Fruit fly (Drosophila melanogaster): ENCODE data around the gene Jon65Aiv.
A peak's percentile ranks its signal among the peaks of the same experiment; 100 is the strongest.

The Jon65Aiv gene

DNA sequence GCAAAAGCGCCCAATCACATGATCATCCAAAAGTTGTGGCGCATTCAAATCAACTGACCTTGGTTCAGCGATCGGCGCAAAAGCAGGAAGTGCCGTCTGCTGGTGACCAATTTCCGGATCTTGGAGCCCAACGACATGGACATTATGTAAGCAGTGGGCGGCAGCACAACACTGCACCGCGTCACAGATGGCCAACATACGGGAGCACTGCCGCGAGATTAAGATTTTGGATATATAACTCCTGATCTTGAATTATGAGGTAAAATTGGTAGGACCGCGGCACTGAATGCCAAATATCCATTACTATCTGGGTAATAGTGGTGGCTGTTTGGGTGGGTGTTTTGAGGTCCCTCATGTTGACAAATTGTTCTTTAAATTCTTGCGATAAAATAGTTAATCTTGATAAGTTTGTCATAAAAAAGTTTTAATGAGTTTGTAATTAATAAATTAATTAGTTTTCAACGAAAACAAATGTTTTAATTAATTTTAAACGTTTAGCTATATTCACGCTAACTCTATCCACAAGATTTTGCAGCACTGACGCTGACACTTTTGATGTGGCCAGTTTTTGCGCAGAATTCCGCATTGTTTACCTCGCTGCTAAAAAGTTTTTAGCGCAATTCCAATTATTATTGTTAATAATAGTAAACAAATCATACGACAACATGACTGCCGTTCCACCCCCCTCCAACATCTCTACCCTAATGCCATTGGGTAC, 36.2 kb downstream of the Jon65Aiv start, which contains the start of the genes CG13295 and CG6610 (continued):
- TF ChIP-seq Med (GFP tag) (peak; percentile 86), tgo (GFP tag; IDR thresholded peaks at IDR 0.05) (no peak; the same call in 2 of the 3 replicates), CG13894 (tag; optimal IDR thresholded peaks at IDR 0.05) (peak; percentile 62), CG15269 (tag; optimal IDR thresholded peaks at IDR 0.05) (peak; percentile 69), CG2712 (tag; optimal IDR thresholded peaks at IDR 0.05) (peak; percentile 66), Hand (GFP tag; optimal IDR thresholded peaks at IDR 0.05) (no peak), ro (GFP tag; IDR thresholded peaks at IDR 0.05) (no peak), CG18262 (tag; optimal IDR thresholded peaks at IDR 0.05) (peak; percentile 51), Dad (GFP tag; optimal IDR thresholded peaks at IDR 0.05) (peak; percentile 20), CG1233 (GFP tag; optimal IDR thresholded peaks at IDR 0.05) (peak; percentile 51), CG33557 (GFP tag; optimal IDR thresholded peaks at IDR 0.05) (peak; percentile 47), ssp (GFP tag; IDR thresholded peaks at IDR 0.05) (peak; percentile 36), CoRest (tag; optimal IDR thresholded peaks at IDR 0.05) (peak; percentile 83), CG18599 (GFP tag; optimal IDR thresholded peaks at IDR 0.05) (peak; percentile 64), CG12219 (GFP tag; optimal IDR thresholded peaks at IDR 0.05) (peak; percentile 4), Nf-YC (tag; optimal IDR thresholded peaks at IDR 0.05) (peak; percentile 60), Antp (GFP tag; optimal IDR thresholded peaks at IDR 0.05) (peak; percentile 21), jing (GFP tag; optimal IDR thresholded peaks at IDR 0.05) (no peak), wek (GFP tag; optimal IDR thresholded peaks at IDR 0.05) (no peak), trem (tag; optimal IDR thresholded peaks at IDR 0.05) (peak; percentile 58), CG14441 (GFP tag; IDR thresholded peaks at IDR 0.05) (peak; percentile 36; the same call in 1 of the 2 replicates), lilli (GFP tag; optimal IDR thresholded peaks at IDR 0.05) (peak; percentile 71), NFAT (GFP tag; IDR thresholded peaks at IDR 0.05) (0 out of 2 replicates have a peak, but pooled peaks have one; percentile 5), Deaf1 (tag; optimal IDR thresholded peaks at IDR 0.05) (peak; percentile 27), tna (GFP tag; IDR thresholded peaks at IDR 0.05; ENCODE audit: partially characterized antibody) (no peak), Fer1 (GFP tag; optimal IDR thresholded peaks at IDR 0.05) (peak; percentile 37), CG10462 (GFP tag; optimal IDR thresholded peaks at IDR 0.05) (peak; percentile 13), Mes4 (GFP tag; optimal IDR thresholded peaks at IDR 0.05) (no peak), chinmo (GFP tag; IDR thresholded peaks at IDR 0.05; ENCODE audit: partially characterized antibody) (0 out of 4 replicates have a peak, but pooled peaks have one; percentile 13), CG11504 (tag; optimal IDR thresholded peaks at IDR 0.05) (peak; percentile 64), CG15601 (tag; optimal IDR thresholded peaks at IDR 0.05) (peak; percentile 54), CG1647 (GFP tag; optimal IDR thresholded peaks at IDR 0.05) (peak; percentile 3), Camta (GFP tag; optimal IDR thresholded peaks at IDR 0.05) (peak; percentile 30), D19B (GFP tag; optimal IDR thresholded peaks at IDR 0.05) (peak; percentile 41), otp (GFP tag; IDR thresholded peaks at IDR 0.05) (no peak), scrt (GFP tag; optimal IDR thresholded peaks at IDR 0.05) (peak; percentile 40), gcm2 (GFP tag; optimal IDR thresholded peaks at IDR 0.05) (peak; percentile 24), hkb (optimal IDR thresholded peaks at IDR 0.05) (peak; percentile 44), hkb (GFP tag; IDR thresholded peaks at IDR 0.05) (peak; percentile 23; the same call in 1 of the 2 replicates), Fer2 (tag; optimal IDR thresholded peaks at IDR 0.05) (peak; percentile 65), amos (GFP tag; IDR thresholded peaks at IDR 0.05; ENCODE audit: partially characterized antibody) (0 out of 2 replicates have a peak, but pooled peaks have one; percentile 23), CG5953 (GFP tag; IDR thresholded peaks at IDR 0.05) (no peak), CG6175 (GFP tag; IDR thresholded peaks at IDR 0.05) (no peak), schlank (tag; optimal IDR thresholded peaks at IDR 0.05) (no peak), Eip74EF (GFP tag; optimal IDR thresholded peaks at IDR 0.05) (peak in 1 of 2 experiments; percentile 84), z (GFP tag; IDR thresholded peaks at IDR 0.05) (no peak), odd (GFP tag; optimal IDR thresholded peaks at IDR 0.05) (peak; percentile 1), insv (GFP tag; optimal IDR thresholded peaks at IDR 0.05) (peak in 1 of 2 experiments; percentile 25)
